Worm (Caenorhabditis elegans) whole organism, L1 larva: ENCODE results near the gene F46H5.5.

ENCODE experiments used
- C16A3.4 ChIP-seq: fragments of 150-350 bp; optimal IDR thresholded peaks from 2 replicates; lab custom pipeline; 2014; ENCODE audit warnings: missing biosample characterization, missing genetic modification characterization
- alr-1 ChIP-seq: fragments of 200-800 bp; sonication (Bioruptor generic); optimal IDR thresholded peaks from 2 replicates; lab custom pipeline; 2018; ENCODE audit warnings: borderline replicate concordance, mild to moderate bottlenecking, missing genetic modification characterization, missing compliant biosample characterization
- aly-2 ChIP-seq: fragments of 150-350 bp; optimal IDR thresholded peaks from 2 replicates; lab custom pipeline; 2014; ENCODE audit warnings: missing biosample characterization, missing genetic modification characterization
- ama-1 ChIP-seq: fragments of 150-350 bp; optimal IDR thresholded peaks from 2 replicates; lab custom pipeline; 2014
- ceh-82 ChIP-seq, 3 experiments: fragments of 150-350 bp in 1 of 3; sonication (generic microtip) in 2 of 3; optimal IDR thresholded peaks; 2 replicates each; lab custom pipeline; 2014 to 2017; ENCODE audit warnings: missing biosample characterization in 3 of 3, missing genetic modification characterization in 3 of 3
- ces-1 ChIP-seq: fragments of 150-350 bp; optimal IDR thresholded peaks from 2 replicates; lab custom pipeline; 2014; ENCODE audit warnings: missing biosample characterization, missing genetic modification reagents, missing genetic modification characterization
- dpl-1 ChIP-seq, 3 experiments: fragments of 150-350 bp in 2 of 3; sonication (generic microtip) in 1 of 3; optimal IDR thresholded peaks; 2 replicates each; lab custom pipeline; 2014 to 2017; ENCODE audit warnings: missing biosample characterization in 3 of 3, missing genetic modification characterization in 3 of 3, missing genetic modification reagents in 3 of 3
- egl-27 ChIP-seq, 2 experiments: fragments of 150-350 bp in 1 of 2; sonication (generic microtip); optimal IDR thresholded peaks; 3 replicates each; lab custom pipeline; 2017 to 2018; ENCODE audit warnings: missing biosample characterization in 2 of 2, missing genetic modification characterization in 2 of 2, missing genetic modification reagents in 2 of 2
- grh-1 ChIP-seq: fragments of 200-800 bp; sonication (Bioruptor generic); IDR thresholded peaks from 2 replicates; pipeline ENCODE4 v1.3.6; 2022; ENCODE audit warnings: missing genetic modification reagents, missing genetic modification characterization, missing compliant biosample characterization
- lin-39 ChIP-seq: fragments of 150-350 bp; optimal IDR thresholded peaks from 2 replicates; lab custom pipeline; 2014; ENCODE audit warnings: missing biosample characterization, missing genetic modification reagents, missing genetic modification characterization
- nhr-28 ChIP-seq: fragments of 150-350 bp; optimal IDR thresholded peaks from 2 replicates; lab custom pipeline; 2014; ENCODE audit warnings: missing biosample characterization, missing genetic modification characterization
- pag-3 ChIP-seq: sonication (generic microtip); optimal IDR thresholded peaks from 2 replicates; lab custom pipeline; 2017; ENCODE audit warnings: missing genetic modification characterization, mild to moderate bottlenecking, missing compliant biosample characterization, antibody characterized with exemption, borderline replicate concordance; ENCODE audit not compliant: insufficient read depth
- rnt-1 ChIP-seq: sonication (generic microtip); optimal IDR thresholded peaks from 2 replicates; lab custom pipeline; 2016; ENCODE audit warnings: mild to moderate bottlenecking, missing genetic modification characterization, moderate library complexity, missing compliant biosample characterization
- snpc-4 ChIP-seq: fragments of 150-350 bp; optimal IDR thresholded peaks from 2 replicates; lab custom pipeline; 2014; ENCODE audit warnings: missing biosample characterization, missing genetic modification characterization

DNA sequence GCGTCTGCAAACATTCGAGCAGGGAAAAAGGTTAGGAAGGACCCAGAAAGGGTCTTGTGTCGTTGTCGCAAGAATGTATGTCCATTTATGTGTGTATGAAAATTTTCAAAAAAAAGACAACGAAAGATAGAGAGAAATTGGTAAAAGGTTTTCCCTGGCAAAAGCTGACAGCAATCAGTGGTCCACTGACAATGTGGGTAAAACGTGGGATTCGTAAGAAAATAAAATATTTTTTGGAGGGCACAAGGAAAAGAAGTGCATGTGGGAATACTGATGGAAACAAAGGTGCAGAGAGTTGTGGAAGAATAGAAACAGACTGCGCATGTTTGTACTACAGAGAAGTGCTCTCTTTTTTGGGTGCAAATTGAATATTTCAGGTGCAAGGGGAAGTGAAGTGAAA, 26.3 kb upstream of the F46H5.5 start:
- TF ChIP-seq ceh-82 (tag; optimal IDR thresholded peaks at IDR 0.05; lab: Kevin White, UChicago): no peak
- TF ChIP-seq ama-1 (lab: Kevin White, UChicago): no peak
- no peak for TF ChIP-seq ces-1 (GFP tag; lab: Kevin White, UChicago)
- no peak for TF ChIP-seq lin-39 (tag; lab: Kevin White, UChicago)
- no peak for TF ChIP-seq dpl-1 (GFP tag; optimal IDR thresholded peaks at IDR 0.05; lab: Kevin White, UChicago)
- no peak for TF ChIP-seq grh-1 (GFP tag; lab: Robert Waterston, UW)
- no peak for TF ChIP-seq egl-27 (tag; optimal IDR thresholded peaks at IDR 0.05; lab: Kevin White, UChicago)
- TF ChIP-seq nhr-28 (tag; lab: Kevin White, UChicago): no peak
- TF ChIP-seq alr-1 (tag; lab: Kevin White, UChicago): no peak
- TF ChIP-seq pag-3 (tag; lab: Kevin White, UChicago): no peak
- no peak for TF ChIP-seq rnt-1
- no peak for TF ChIP-seq aly-2 (tag; lab: Kevin White, UChicago)
- TF ChIP-seq C16A3.4 (tag; lab: Kevin White, UChicago): no peak
- TF ChIP-seq snpc-4: no peak
